Worm (Caenorhabditis elegans): ENCODE measurements around the gene fkh-9.

- TF ChIP-seq pha-4 (GFP tag; IDR thresholded peaks at IDR 0.05) = no peak
- no peak for TF ChIP-seq pha-4 (tag; optimal IDR thresholded peaks at IDR 0.05)
- no peak for TF ChIP-seq nhr-237 (tag; optimal IDR thresholded peaks at IDR 0.05)
Measured at ce11 chrX:3804837-3805236, 21.9 kb downstream of the fkh-9 start, which contains the start of gene F35A5.2.
